Fruit fly (Drosophila melanogaster) whole organism, embryonic: ENCODE results near the gene Col4a1.
A peak's percentile ranks its signal among the peaks of the same experiment; 100 is the strongest.

Source experiments
- ATbp ChIP-seq: fragments of 200-800 bp; sonication (Bioruptor generic); optimal IDR thresholded peaks from 2 replicates; lab custom pipeline; 2017; ENCODE audit warnings: missing biosample characterization, mild to moderate bottlenecking, missing genetic modification characterization, missing genetic modification reagents
- Atf6 ChIP-seq: fragments of 200-800 bp; sonication (Bioruptor generic); IDR thresholded peaks from 2 replicates; pipeline ENCODE4 v1.3.6; 2022; ENCODE audit warnings: missing biosample characterization, missing genetic modification characterization
- Blimp-1 ChIP-seq: fragments of 200-800 bp; sonication (Bioruptor generic); optimal IDR thresholded peaks from 3 replicates; lab custom pipeline; 2018; ENCODE audit warnings: missing biosample characterization, missing genetic modification characterization, mild to moderate bottlenecking, moderate library complexity, missing genetic modification reagents
- CG10209 ChIP-seq: fragments of 200-800 bp; sonication (Bioruptor generic); optimal IDR thresholded peaks from 3 replicates; lab custom pipeline; 2017; ENCODE audit warnings: missing biosample characterization, mild to moderate bottlenecking, missing genetic modification characterization, missing genetic modification reagents
- CG11093 ChIP-seq: fragments of 200-800 bp; sonication (Bioruptor generic); IDR thresholded peaks from 3 replicates; pipeline ENCODE4 v1.3.6; 2022; ENCODE audit warnings: missing biosample characterization, missing genetic modification characterization
- CG11504 ChIP-seq: fragments of 200-800 bp; sonication (Bioruptor generic); optimal IDR thresholded peaks from 3 replicates; lab custom pipeline; 2019; ENCODE audit warnings: missing biosample characterization, mild to moderate bottlenecking, missing genetic modification characterization, moderate library complexity
- CG14050 ChIP-seq: fragments of 200-800 bp; sonication (Bioruptor generic); IDR thresholded peaks from 3 replicates; pipeline ENCODE4 v1.3.6; 2022; ENCODE audit warnings: missing biosample characterization, missing genetic modification characterization
- CG15011 ChIP-seq: fragments of 200-800 bp; sonication (Bioruptor generic); optimal IDR thresholded peaks from 3 replicates; lab custom pipeline; 2018; ENCODE audit warnings: missing biosample characterization, mild to moderate bottlenecking, missing genetic modification characterization
- CG1529 ChIP-seq: fragments of 200-800 bp; sonication (Bioruptor generic); optimal IDR thresholded peaks from 3 replicates; lab custom pipeline; 2018; ENCODE audit warnings: missing biosample characterization, missing genetic modification characterization
- CG15601 ChIP-seq: fragments of 200-800 bp; sonication (Bioruptor generic); optimal IDR thresholded peaks from 3 replicates; lab custom pipeline; 2019; ENCODE audit warnings: missing biosample characterization, mild to moderate bottlenecking, missing genetic modification characterization, moderate library complexity
- CG1602 ChIP-seq: fragments of 200-800 bp; sonication (Bioruptor generic); optimal IDR thresholded peaks from 3 replicates; lab custom pipeline; 2016; ENCODE audit warnings: missing biosample characterization, missing genetic modification characterization
- CG17328 ChIP-seq: fragments of 200-800 bp; sonication (Bioruptor generic); IDR thresholded peaks from 2 replicates; pipeline ENCODE4 v1.3.6; 2022; ENCODE audit warnings: missing biosample characterization, missing genetic modification characterization
- CG17385 ChIP-seq: fragments of 200-800 bp; sonication (Bioruptor generic); optimal IDR thresholded peaks from 3 replicates; lab custom pipeline; 2018; ENCODE audit warnings: missing biosample characterization, mild to moderate bottlenecking, missing genetic modification characterization
- CG17612 ChIP-seq: fragments of 200-800 bp; sonication (Bioruptor generic); IDR thresholded peaks from 2 replicates; pipeline ENCODE4 v1.3.6; 2022; ENCODE audit warnings: missing biosample characterization, missing genetic modification characterization
- CG2199 ChIP-seq: fragments of 200-800 bp; sonication (Bioruptor generic); IDR thresholded peaks from 3 replicates; pipeline ENCODE4 v1.3.6; 2022; ENCODE audit warnings: missing biosample characterization, missing genetic modification characterization
- CG30403 ChIP-seq: fragments of 200-800 bp; sonication (Bioruptor generic); optimal IDR thresholded peaks from 3 replicates; lab custom pipeline; 2016; ENCODE audit warnings: missing biosample characterization, missing genetic modification characterization
- CG31388 ChIP-seq: fragments of 200-800 bp; sonication (Bioruptor generic); optimal IDR thresholded peaks from 2 replicates; lab custom pipeline; 2016; ENCODE audit warnings: missing biosample characterization, missing genetic modification characterization
- CG32532 ChIP-seq: fragments of 200-800 bp; sonication (Bioruptor generic); IDR thresholded peaks from 2 replicates; pipeline ENCODE4 v1.3.6; 2022; ENCODE audit warnings: missing biosample characterization, missing genetic modification characterization
- CG33557 ChIP-seq: fragments of 200-800 bp; sonication (Bioruptor generic); optimal IDR thresholded peaks from 2 replicates; lab custom pipeline; 2019; ENCODE audit warnings: missing biosample characterization, mild to moderate bottlenecking, missing genetic modification characterization, moderate library complexity
- CG34376 ChIP-seq: fragments of 200-800 bp; sonication (Bioruptor generic); optimal IDR thresholded peaks from 2 replicates; lab custom pipeline; 2018; ENCODE audit warnings: missing biosample characterization, mild to moderate bottlenecking, missing genetic modification characterization
- CG4730 ChIP-seq: fragments of 200-800 bp; sonication (Bioruptor generic); IDR thresholded peaks from 2 replicates; pipeline ENCODE4 v1.3.6; 2022; ENCODE audit warnings: missing biosample characterization, missing genetic modification characterization
- CG6272 ChIP-seq: fragments of 200-800 bp; sonication (Bioruptor generic); IDR thresholded peaks from 2 replicates; pipeline ENCODE4 v1.3.6; 2022; ENCODE audit warnings: missing biosample characterization, missing genetic modification characterization
- CG6813 ChIP-seq: fragments of 200-800 bp; sonication (Bioruptor generic); optimal IDR thresholded peaks from 2 replicates; lab custom pipeline; 2017; ENCODE audit warnings: missing biosample characterization, missing genetic modification characterization, mild to moderate bottlenecking, moderate library complexity, missing genetic modification reagents
- CG7786 ChIP-seq: fragments of 200-800 bp; sonication (Bioruptor generic); optimal IDR thresholded peaks from 2 replicates; lab custom pipeline; 2016; ENCODE audit warnings: missing biosample characterization, missing genetic modification characterization
- CG7839 ChIP-seq: fragments of 200-800 bp; sonication (Bioruptor generic); optimal IDR thresholded peaks from 3 replicates; lab custom pipeline; 2018; ENCODE audit warnings: missing biosample characterization, mild to moderate bottlenecking, missing genetic modification characterization, moderate library complexity
- CG8359 ChIP-seq: fragments of 200-800 bp; sonication (Bioruptor generic); optimal IDR thresholded peaks from 2 replicates; lab custom pipeline; 2017; ENCODE audit warnings: missing biosample characterization, mild to moderate bottlenecking, missing genetic modification characterization, borderline replicate concordance
- CG8924 ChIP-seq: fragments of 200-800 bp; optimal IDR thresholded peaks from 3 replicates; lab custom pipeline; 2019; ENCODE audit warnings: missing biosample characterization, mild to moderate bottlenecking, missing genetic modification characterization, moderate library complexity
- Camta ChIP-seq: fragments of 200-800 bp; sonication (Bioruptor generic); optimal IDR thresholded peaks from 2 replicates; lab custom pipeline; 2016; ENCODE audit warnings: missing biosample characterization, missing genetic modification characterization
- CkIIα-i1 ChIP-seq: fragments of 200-800 bp; sonication (Bioruptor generic); IDR thresholded peaks from 2 replicates; pipeline ENCODE4 v1.3.6; 2022; ENCODE audit warnings: missing biosample characterization, missing genetic modification characterization
- Dref ChIP-seq: fragments of 200-800 bp; sonication (Bioruptor generic); IDR thresholded peaks from 2 replicates; pipeline ENCODE4 v1.3.6; 2022; ENCODE audit warnings: missing biosample characterization, missing genetic modification characterization
- HHEX ChIP-seq: fragments of 200-800 bp; sonication (Bioruptor generic); optimal IDR thresholded peaks from 3 replicates; lab custom pipeline; 2017; ENCODE audit warnings: missing biosample characterization, mild to moderate bottlenecking, missing genetic modification characterization, missing genetic modification reagents
- HLH54F ChIP-seq: fragments of 200-800 bp; sonication (Bioruptor generic); optimal IDR thresholded peaks from 3 replicates; lab custom pipeline; 2016; ENCODE audit warnings: missing biosample characterization, missing genetic modification characterization
- Hr39 ChIP-seq: fragments of >200 bp; optimal IDR thresholded peaks from 2 replicates; lab custom pipeline; 2017
- Jarid2 ChIP-seq: fragments of 200-800 bp; sonication (Bioruptor generic); optimal IDR thresholded peaks from 3 replicates; lab custom pipeline; 2017; ENCODE audit warnings: mild to moderate bottlenecking, missing biosample characterization, missing genetic modification reagents, missing genetic modification characterization
- Mrtf ChIP-seq: fragments of 200-800 bp; sonication (Bioruptor generic); IDR thresholded peaks from 3 replicates; pipeline ENCODE4 v1.3.6; 2022; ENCODE audit warnings: missing biosample characterization, missing genetic modification characterization
- Nf-YC ChIP-seq: fragments of 200-800 bp; optimal IDR thresholded peaks from 3 replicates; lab custom pipeline; 2019; ENCODE audit warnings: missing biosample characterization, mild to moderate bottlenecking, missing genetic modification characterization, moderate library complexity
- Opbp ChIP-seq: fragments of 200-800 bp; sonication (Bioruptor generic); IDR thresholded peaks from 3 replicates; pipeline ENCODE4 v1.3.6; 2022; ENCODE audit warnings: missing biosample characterization, missing genetic modification characterization; ENCODE audit not compliant: partially characterized antibody
- Pdp1 ChIP-seq, 2 experiments: fragments of 200-800 bp; sonication (Bioruptor generic); optimal IDR thresholded peaks; 3 replicates each; lab custom pipeline; 2016; ENCODE audit warnings: missing biosample characterization in 2 of 2, missing genetic modification characterization in 2 of 2, mild to moderate bottlenecking in 1 of 2, moderate library complexity in 1 of 2
- Rfx ChIP-seq: fragments of 200-800 bp; sonication (Bioruptor generic); IDR thresholded peaks from 2 replicates; pipeline ENCODE4 v1.3.6; 2022; ENCODE audit warnings: missing biosample characterization, missing genetic modification characterization
- Tbp ChIP-seq: fragments of >200 bp; optimal IDR thresholded peaks from 2 replicates; lab custom pipeline; 2018; ENCODE audit warnings: missing biosample characterization, missing genetic modification characterization
- Xbp1 ChIP-seq: fragments of 200-800 bp; sonication (Bioruptor generic); optimal IDR thresholded peaks from 3 replicates; lab custom pipeline; 2016; ENCODE audit warnings: missing biosample characterization, mild to moderate bottlenecking, missing genetic modification characterization
- bigmax ChIP-seq: fragments of 200-800 bp; sonication (Bioruptor generic); optimal IDR thresholded peaks from 2 replicates; lab custom pipeline; 2018; ENCODE audit warnings: missing biosample characterization, mild to moderate bottlenecking, missing genetic modification characterization
- croc ChIP-seq: fragments of 200-800 bp; sonication (Bioruptor generic); conservative IDR thresholded peaks from 3 replicates; pipeline ENCODE4 v1.3.6; 2022; ENCODE audit warnings: missing biosample characterization, missing genetic modification characterization
- emc ChIP-seq: fragments of 200-800 bp; sonication (Bioruptor generic); optimal IDR thresholded peaks from 2 replicates; lab custom pipeline; 2016; ENCODE audit warnings: missing biosample characterization, missing genetic modification characterization
- grn ChIP-seq: fragments of 200-800 bp; sonication (Bioruptor generic); optimal IDR thresholded peaks from 3 replicates; lab custom pipeline; 2017; ENCODE audit warnings: missing biosample characterization, missing genetic modification characterization
- ind ChIP-seq: fragments of 200-800 bp; sonication (Bioruptor generic); optimal IDR thresholded peaks from 3 replicates; lab custom pipeline; 2016; ENCODE audit warnings: missing biosample characterization, missing genetic modification characterization
- insv ChIP-seq, 2 experiments: fragments of 200-800 bp; sonication (Bioruptor generic); optimal IDR thresholded peaks; 3 replicates each; lab custom pipeline; 2016 to 2018; ENCODE audit warnings: missing biosample characterization in 2 of 2, missing genetic modification characterization in 2 of 2
- scrt ChIP-seq: fragments of 200-800 bp; sonication (Bioruptor generic); optimal IDR thresholded peaks from 2 replicates; lab custom pipeline; 2018; ENCODE audit warnings: missing biosample characterization, mild to moderate bottlenecking, missing genetic modification characterization, moderate library complexity
- seq ChIP-seq: fragments of 200-800 bp; sonication (Bioruptor generic); IDR thresholded peaks from 2 replicates; pipeline ENCODE4 v1.3.6; 2022; ENCODE audit warnings: missing biosample characterization, missing genetic modification characterization
- shn ChIP-seq: fragments of 200-800 bp; sonication (Bioruptor generic); optimal IDR thresholded peaks from 3 replicates; lab custom pipeline; 2016; ENCODE audit warnings: missing biosample characterization, missing genetic modification characterization

The Col4a1 gene

dm6 chr2L:5043495-5044146 lies 14.2 kb downstream of the Col4a1 start (continued):
- no peak for TF ChIP-seq bigmax (GFP tag; lab: Kevin White, UChicago)
- peak; percentile 4 for TF ChIP-seq CG8924 (tag; lab: Kevin White, UChicago)
- TF ChIP-seq CG11093 = no peak
- TF ChIP-seq Blimp-1 (GFP tag; lab: Kevin White, UChicago) = peak; percentile 14
- TF ChIP-seq CG2199 (GFP tag; lab: Robert Waterston, UW) = no peak
- TF ChIP-seq Jarid2 (GFP tag; lab: Kevin White, UChicago) = no peak
- TF ChIP-seq insv (GFP tag; optimal IDR thresholded peaks at IDR 0.05; lab: Kevin White, UChicago) = no peak
- no peak for TF ChIP-seq CkIIα-i1 (GFP tag; lab: Robert Waterston, UW)
- TF ChIP-seq CG6813 (GFP tag; lab: Kevin White, UChicago) = peak; percentile 2
- TF ChIP-seq CG7839 (tag; lab: Kevin White, UChicago) = peak; percentile 65
- peak; percentile 14 for TF ChIP-seq CG7786
- peak; percentile 4 for TF ChIP-seq CG15601
- peak; percentile 13 for TF ChIP-seq CG1529 (GFP tag; lab: Kevin White, UChicago)
- TF ChIP-seq Nf-YC = peak; percentile 14
- TF ChIP-seq CG8359 (GFP tag; lab: Kevin White, UChicago) = no peak
- no peak for TF ChIP-seq CG33557 (GFP tag; lab: Kevin White, UChicago)
- no peak for TF ChIP-seq Dref (GFP tag; lab: Robert Waterston, UW)
- TF ChIP-seq Xbp1 = peak; percentile 63
- 0 out of 2 replicates have a peak, but pooled peaks have one; percentile 42 for TF ChIP-seq CG17328 (GFP tag; lab: Robert Waterston, UW)
- TF ChIP-seq ind (GFP tag; lab: Kevin White, UChicago) = peak; percentile 63
- no peak for TF ChIP-seq grn (GFP tag; lab: Kevin White, UChicago)
- TF ChIP-seq CG6272 = peak; percentile 23; the same call in 1 of the 2 replicates
- TF ChIP-seq Rfx = peak; percentile 67
- TF ChIP-seq CG30403 (GFP tag; lab: Kevin White, UChicago) = peak; percentile 48
- TF ChIP-seq CG4730 = 0 out of 2 replicates have a peak, but pooled peaks have one; percentile 19
- no peak for TF ChIP-seq Tbp
- peak; percentile 57 for TF ChIP-seq seq
- peak; percentile 63 for TF ChIP-seq Atf6 (GFP tag; lab: Robert Waterston, UW)
- peak; percentile 53 for TF ChIP-seq CG10209 (GFP tag; lab: Kevin White, UChicago)
- 0 out of 2 replicates have a peak, but pooled peaks have one; percentile 41 for TF ChIP-seq CG17612
- TF ChIP-seq CG15011 (GFP tag; lab: Kevin White, UChicago) = no peak
- peak in 1 of 2 experiments; percentile 32 for TF ChIP-seq Pdp1 (GFP tag; optimal IDR thresholded peaks at IDR 0.05; lab: Kevin White, UChicago)
- TF ChIP-seq CG14050 (GFP tag; lab: Robert Waterston, UW) = peak; percentile 50; the same call in 2 of the 3 replicates
- TF ChIP-seq ATbp = peak; percentile 37
- TF ChIP-seq CG31388 (GFP tag; lab: Kevin White, UChicago) = no peak
- TF ChIP-seq CG32532 (GFP tag; lab: Robert Waterston, UW) = peak; percentile 53; the same call in 1 of the 2 replicates
- TF ChIP-seq CG34376 = no peak
- peak; percentile 69 for TF ChIP-seq HHEX (GFP tag; lab: Kevin White, UChicago)
- TF ChIP-seq scrt (GFP tag; lab: Kevin White, UChicago) = peak; percentile 76
- no peak for TF ChIP-seq Opbp (GFP tag; lab: Robert Waterston, UW)
- peak; percentile 93 for TF ChIP-seq Hr39 (lab: Kevin White, UChicago)
- peak; percentile 21 for TF ChIP-seq CG17385
- TF ChIP-seq Camta = no peak
- peak; percentile 2 for TF ChIP-seq CG1602 (GFP tag; lab: Kevin White, UChicago)
- TF ChIP-seq shn (GFP tag; lab: Kevin White, UChicago) = peak; percentile 15
- TF ChIP-seq Mrtf = no peak
- peak; percentile 18 for TF ChIP-seq HLH54F (GFP tag; lab: Kevin White, UChicago)
- no peak for TF ChIP-seq emc (GFP tag; lab: Kevin White, UChicago)
- TF ChIP-seq croc (GFP tag; lab: Robert Waterston, UW) = no peak
- peak; percentile 49 for TF ChIP-seq CG11504
